Fruit fly (Drosophila melanogaster): ENCODE data around the gene MetRS-m.
A peak's percentile ranks its signal among the peaks of the same experiment; 100 is the strongest.

DNA sequence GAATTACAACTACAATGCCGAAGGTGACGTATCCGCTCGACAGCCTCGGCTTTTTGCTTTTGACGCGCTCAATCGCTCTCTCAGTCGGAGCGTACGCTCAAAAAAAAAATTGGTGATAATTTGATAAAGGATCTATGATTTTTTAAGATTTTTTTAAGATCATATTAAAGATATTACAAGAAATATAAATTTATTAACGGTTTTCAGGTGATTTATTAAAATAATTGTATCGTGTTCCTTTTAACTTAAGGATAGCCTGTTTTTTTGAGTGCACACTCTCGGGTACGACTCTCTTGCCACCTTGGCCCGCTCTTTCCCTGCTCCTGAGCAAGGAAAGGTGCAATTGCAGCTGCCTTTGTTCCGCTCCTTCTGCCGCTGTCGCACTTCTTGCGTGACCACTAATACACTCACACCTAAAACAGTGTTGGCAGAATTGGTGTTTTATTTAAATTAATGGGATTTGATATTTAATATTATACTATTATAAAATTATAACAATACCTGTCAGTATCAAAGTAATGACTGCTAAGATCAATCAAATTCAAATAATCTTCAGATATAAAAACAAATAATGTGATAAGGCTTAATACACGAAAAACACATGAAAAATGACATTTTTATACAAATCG, 18.2 kb upstream of the MetRS-m start:
- TF ChIP-seq HLH3B (GFP tag; IDR thresholded peaks at IDR 0.05) = peak; percentile 81
- peak; percentile 94 for TF ChIP-seq fd102C (GFP tag; optimal IDR thresholded peaks at IDR 0.05)
- no peak for TF ChIP-seq Lpt (GFP tag; optimal IDR thresholded peaks at IDR 0.05)
- TF ChIP-seq Myb (GFP tag; optimal IDR thresholded peaks at IDR 0.05) = no peak
- TF ChIP-seq shn (GFP tag; optimal IDR thresholded peaks at IDR 0.05) = no peak
- TF ChIP-seq CG8944 (GFP tag; optimal IDR thresholded peaks at IDR 0.05) = peak; percentile 29
- no peak for TF ChIP-seq CG15269 (tag; optimal IDR thresholded peaks at IDR 0.05)
- peak; percentile 71 for TF ChIP-seq CG6254 (GFP tag; optimal IDR thresholded peaks at IDR 0.05)
- TF ChIP-seq pum (GFP tag; optimal IDR thresholded peaks at IDR 0.05) = peak; percentile 37
- no peak for TF ChIP-seq CG9609 (GFP tag; optimal IDR thresholded peaks at IDR 0.05)
- TF ChIP-seq NC2β (GFP tag; optimal IDR thresholded peaks at IDR 0.05) = peak; percentile 3

Data from whole organism, embryonic.